Worm (Caenorhabditis elegans) whole organism, midembryonic: ENCODE measurements around the gene srj-10.

Experiments
- klf-2 ChIP-seq: fragments of 200-800 bp; sonication (Bioruptor generic); conservative IDR thresholded peaks from 2 replicates; pipeline ENCODE4 v1.3.6; 2022; ENCODE audit warnings: missing genetic modification reagents, missing genetic modification characterization, missing compliant biosample characterization
- tab-1 ChIP-seq: fragments of 200-800 bp; sonication (Bioruptor generic); IDR thresholded peaks from 2 replicates; pipeline ENCODE4 v1.3.6; 2022; ENCODE audit warnings: missing genetic modification characterization, missing compliant biosample characterization

DNA sequence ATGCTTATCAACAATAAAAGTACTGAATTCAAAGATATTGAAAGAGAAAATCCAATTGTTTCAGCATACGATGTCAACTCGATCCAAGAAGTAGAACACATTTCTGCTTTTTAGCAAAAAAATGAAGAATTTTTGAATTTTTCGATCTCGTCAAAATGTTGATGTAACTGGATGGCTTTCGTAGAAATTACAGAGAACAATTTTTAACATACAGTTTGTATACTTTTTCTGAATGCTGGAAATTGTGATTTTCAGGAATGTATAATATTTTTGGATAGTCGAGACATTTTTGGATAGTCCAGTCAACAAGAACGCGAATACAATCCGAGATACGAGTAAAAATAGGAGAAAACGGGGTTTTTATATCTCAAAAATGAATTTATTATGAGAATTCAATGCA, 44.8 kb upstream of the srj-10 start, which contains the start of gene str-103:
- no peak for TF ChIP-seq tab-1 (GFP tag; lab: Robert Waterston, UW)
- TF ChIP-seq klf-2 (GFP tag; lab: Robert Waterston, UW): no peak
